Worm (Caenorhabditis elegans) whole organism, L2 larva: ENCODE measurements around the gene pqn-96.

Experiments used
- ZK546.5 ChIP-seq: sonication (generic microtip); optimal IDR thresholded peaks from 2 replicates; lab custom pipeline; 2017; ENCODE audit warnings: missing biosample characterization, missing genetic modification characterization
- alr-1 ChIP-seq: fragments of 150-350 bp; optimal IDR thresholded peaks from 2 replicates; lab custom pipeline; 2014; ENCODE audit warnings: missing biosample characterization, missing genetic modification characterization
- egl-27 ChIP-seq: sonication (generic microtip); optimal IDR thresholded peaks from 3 replicates; lab custom pipeline; 2017; ENCODE audit warnings: missing biosample characterization, missing genetic modification reagents, missing genetic modification characterization
- fos-1 ChIP-seq: fragments of 150-350 bp; optimal IDR thresholded peaks from 2 replicates; lab custom pipeline; 2014; ENCODE audit warnings: missing biosample characterization, missing genetic modification characterization
- lin-13 ChIP-seq: fragments of 150-350 bp; optimal IDR thresholded peaks from 2 replicates; lab custom pipeline; 2014; ENCODE audit warnings: missing biosample characterization, missing genetic modification reagents, missing genetic modification characterization
- nhr-237 ChIP-seq: fragments of 150-350 bp; optimal IDR thresholded peaks from 2 replicates; lab custom pipeline; 2014; ENCODE audit warnings: missing biosample characterization, missing genetic modification characterization
- nhr-77 ChIP-seq: fragments of 150-350 bp; optimal IDR thresholded peaks from 2 replicates; lab custom pipeline; 2014; ENCODE audit warnings: missing biosample characterization, missing genetic modification characterization
- sma-3 ChIP-seq: sonication (generic microtip); optimal IDR thresholded peaks from 2 replicates; lab custom pipeline; 2016; ENCODE audit warnings: missing genetic modification reagents, missing genetic modification characterization, missing compliant biosample characterization
- snpc-4 ChIP-seq: fragments of 150-350 bp; optimal IDR thresholded peaks from 2 replicates; lab custom pipeline; 2014; ENCODE audit warnings: missing biosample characterization, missing genetic modification characterization
- zag-1 ChIP-seq: fragments of 150-350 bp; optimal IDR thresholded peaks from 2 replicates; lab custom pipeline; 2014; ENCODE audit warnings: missing biosample characterization, missing genetic modification characterization

ce11 chrIII:8443557-8444131, 4.4 kb upstream of the pqn-96 start, which contains the start of gene ufbp-1:
- TF ChIP-seq zag-1, result no peak
- no peak for TF ChIP-seq egl-27 (tag; lab: Kevin White, UChicago)
- TF ChIP-seq nhr-77 (tag; lab: Kevin White, UChicago), result no peak
- peak; percentile 33 for TF ChIP-seq fos-1 (tag; lab: Kevin White, UChicago)
- TF ChIP-seq lin-13 (GFP tag; lab: Kevin White, UChicago), result peak; percentile 75
- TF ChIP-seq sma-3 (GFP tag; lab: Kevin White, UChicago), result peak; percentile 35
- TF ChIP-seq snpc-4 (tag; lab: Kevin White, UChicago), result no peak
- TF ChIP-seq ZK546.5, result no peak
- TF ChIP-seq alr-1 (tag; lab: Kevin White, UChicago), result no peak
- no peak for TF ChIP-seq nhr-237
